Worm (Caenorhabditis elegans) whole organism, L1 larva: ENCODE measurements around the gene natc-2.

Experiments
- C04F5.9 ChIP-seq: sonication (generic microtip); optimal IDR thresholded peaks from 2 replicates; lab custom pipeline; 2016; ENCODE audit warnings: missing genetic modification characterization, missing compliant biosample characterization
- C16A3.4 ChIP-seq: fragments of 150-350 bp; optimal IDR thresholded peaks from 2 replicates; lab custom pipeline; 2014; ENCODE audit warnings: missing biosample characterization, missing genetic modification characterization
- C34B4.2 ChIP-seq: sonication (generic microtip); optimal IDR thresholded peaks from 2 replicates; lab custom pipeline; 2017; ENCODE audit warnings: mild to moderate bottlenecking, missing genetic modification characterization, missing compliant biosample characterization
- F16B12.6 ChIP-seq: fragments of 150-350 bp; optimal IDR thresholded peaks from 2 replicates; lab custom pipeline; 2014; ENCODE audit warnings: missing biosample characterization, missing genetic modification characterization
- blmp-1 ChIP-seq: fragments of 150-350 bp; optimal IDR thresholded peaks from 2 replicates; lab custom pipeline; 2014; ENCODE audit warnings: missing biosample characterization, missing genetic modification characterization
- ceh-8 ChIP-seq: fragments of 200-800 bp; sonication (Bioruptor generic); optimal IDR thresholded peaks from 2 replicates; lab custom pipeline; 2018; ENCODE audit warnings: mild to moderate bottlenecking, missing genetic modification characterization, moderate library complexity, missing compliant biosample characterization
- ceh-82 ChIP-seq, 3 experiments: fragments of 150-350 bp in 1 of 3; sonication (generic microtip) in 2 of 3; optimal IDR thresholded peaks; 2 replicates each; lab custom pipeline; 2014 to 2017; ENCODE audit warnings: missing biosample characterization in 3 of 3, missing genetic modification characterization in 3 of 3
- dpl-1 ChIP-seq, 3 experiments: fragments of 150-350 bp in 2 of 3; sonication (generic microtip) in 1 of 3; optimal IDR thresholded peaks; 2 replicates each; lab custom pipeline; 2014 to 2017; ENCODE audit warnings: missing biosample characterization in 3 of 3, missing genetic modification characterization in 3 of 3, missing genetic modification reagents in 3 of 3
- efl-1 ChIP-seq, 4 experiments: fragments of 150-350 bp; optimal IDR thresholded peaks in 3 of 4; peaks in 1 of 4; 1 replicate in 1 of 4; 2 replicates in 3 of 4; lab custom pipeline; 2014; ENCODE audit warnings: missing biosample characterization in 2 of 4, missing genetic modification characterization in 2 of 4, missing genetic modification reagents in 2 of 4
- ets-5 ChIP-seq: fragments of 200-800 bp; sonication (Bioruptor generic); IDR thresholded peaks from 2 replicates; pipeline ENCODE4 v1.3.6; 2022; ENCODE audit warnings: missing genetic modification characterization, missing compliant biosample characterization
- fkh-4 ChIP-seq: sonication (generic microtip); optimal IDR thresholded peaks from 2 replicates; lab custom pipeline; 2016; ENCODE audit warnings: missing compliant biosample characterization, missing genetic modification characterization, borderline replicate concordance
- isw-1 ChIP-seq: fragments of 200-800 bp; sonication (Bioruptor generic); IDR thresholded peaks from 2 replicates; pipeline ENCODE4 v1.3.6; 2022; ENCODE audit warnings: missing genetic modification characterization, missing compliant biosample characterization
- lin-14 ChIP-seq: fragments of 200-800 bp; sonication (Bioruptor generic); optimal IDR thresholded peaks from 2 replicates; lab custom pipeline; 2018; ENCODE audit warnings: mild to moderate bottlenecking, missing genetic modification characterization, moderate library complexity, missing compliant biosample characterization
- lin-15B ChIP-seq: fragments of 150-350 bp; sonication (generic microtip); optimal IDR thresholded peaks from 3 replicates; lab custom pipeline; 2014; ENCODE audit warnings: missing biosample characterization, missing genetic modification characterization
- lin-35 ChIP-seq, 2 experiments: fragments of 150-350 bp; optimal IDR thresholded peaks; 2 replicates each; lab custom pipeline; 2014; ENCODE audit warnings: missing biosample characterization in 2 of 2, missing genetic modification characterization in 2 of 2, missing genetic modification reagents in 2 of 2
- mep-1 ChIP-seq: fragments of 150-350 bp; optimal IDR thresholded peaks from 2 replicates; lab custom pipeline; 2014; ENCODE audit warnings: missing biosample characterization, missing genetic modification characterization
- nhr-12 ChIP-seq: sonication (generic microtip); optimal IDR thresholded peaks from 2 replicates; lab custom pipeline; 2017; ENCODE audit warnings: missing biosample characterization, missing genetic modification characterization
- nhr-19 ChIP-seq: fragments of 200-800 bp; sonication (Bioruptor generic); conservative IDR thresholded peaks from 2 replicates; pipeline ENCODE4 v1.3.6; 2022; ENCODE audit warnings: missing genetic modification characterization, missing compliant biosample characterization
- nhr-20 ChIP-seq: sonication (generic microtip); optimal IDR thresholded peaks from 2 replicates; lab custom pipeline; 2016; ENCODE audit warnings: mild to moderate bottlenecking, missing genetic modification characterization, missing compliant biosample characterization
- nhr-237 ChIP-seq: fragments of 150-350 bp; optimal IDR thresholded peaks from 2 replicates; lab custom pipeline; 2014; ENCODE audit warnings: missing biosample characterization, missing genetic modification characterization
- nhr-28 ChIP-seq: fragments of 150-350 bp; optimal IDR thresholded peaks from 2 replicates; lab custom pipeline; 2014; ENCODE audit warnings: missing biosample characterization, missing genetic modification characterization
- nhr-71 ChIP-seq: sonication (generic microtip); optimal IDR thresholded peaks from 2 replicates; lab custom pipeline; 2016; ENCODE audit warnings: mild to moderate bottlenecking, missing genetic modification characterization, moderate library complexity, missing compliant biosample characterization
- nhr-77 ChIP-seq: fragments of 150-350 bp; optimal IDR thresholded peaks from 2 replicates; lab custom pipeline; 2014; ENCODE audit warnings: missing biosample characterization, missing genetic modification characterization
- nhr-85 ChIP-seq: sonication (generic microtip); peaks from one replicate; lab custom pipeline; 2016; ENCODE audit warnings: missing genetic modification characterization, inconsistent platforms, missing compliant biosample characterization
- pag-3 ChIP-seq: sonication (generic microtip); optimal IDR thresholded peaks from 2 replicates; lab custom pipeline; 2017; ENCODE audit warnings: missing genetic modification characterization, mild to moderate bottlenecking, missing compliant biosample characterization, antibody characterized with exemption, borderline replicate concordance; ENCODE audit not compliant: insufficient read depth
- skn-1 ChIP-seq: fragments of 150-350 bp; optimal IDR thresholded peaks from 2 replicates; lab custom pipeline; 2014; ENCODE audit warnings: missing biosample characterization, missing genetic modification characterization
- snpc-4 ChIP-seq: fragments of 150-350 bp; optimal IDR thresholded peaks from 2 replicates; lab custom pipeline; 2014; ENCODE audit warnings: missing biosample characterization, missing genetic modification characterization
- tbx-2 ChIP-seq: sonication (generic microtip); optimal IDR thresholded peaks from 2 replicates; lab custom pipeline; 2016; ENCODE audit warnings: missing genetic modification characterization, missing compliant biosample characterization
- unc-30 ChIP-seq: sonication (generic microtip); optimal IDR thresholded peaks from 2 replicates; lab custom pipeline; 2017; ENCODE audit warnings: missing biosample characterization, missing genetic modification characterization
- unc-98 ChIP-seq: fragments of 200-800 bp; sonication (Bioruptor generic); IDR thresholded peaks from 2 replicates; pipeline ENCODE4 v1.3.6; 2022; ENCODE audit warnings: missing genetic modification characterization, missing compliant biosample characterization
- zip-4 ChIP-seq: fragments of 200-800 bp; sonication (Bioruptor generic); optimal IDR thresholded peaks from 2 replicates; lab custom pipeline; 2018; ENCODE audit warnings: mild to moderate bottlenecking, missing genetic modification characterization, moderate library complexity, missing compliant biosample characterization

The natc-2 gene

ce11 chrV:5273770-5274169, at the start of gene natc-2:
natc-2 (plus strand) TSS chrV:5274070.
- no peak for TF ChIP-seq unc-30 (tag; lab: Kevin White, UChicago)
- TF ChIP-seq C04F5.9: no peak
- no peak for TF ChIP-seq nhr-85
- no peak for TF ChIP-seq skn-1
- TF ChIP-seq nhr-12 (tag; lab: Kevin White, UChicago): no peak
- TF ChIP-seq ceh-8 (GFP tag; lab: Kevin White, UChicago): no peak
- no peak for TF ChIP-seq lin-15B
- TF ChIP-seq F16B12.6 (tag; lab: Kevin White, UChicago): no peak
- TF ChIP-seq unc-98 (GFP tag; lab: Robert Waterston, UW): no peak

- TF ChIP-seq nhr-85 (peak; percentile 64), blmp-1 (tag; lab: Kevin White, UChicago) (peak; percentile 36), efl-1 (optimal IDR thresholded peaks at IDR 0.05; lab: Kevin White, UChicago) (no peak), efl-1 (GFP tag; optimal IDR thresholded peaks at IDR 0.05 in 1 of 2; lab: Kevin White, UChicago) (peak in 1 of 2 experiments; percentile 90), lin-14 (GFP tag; lab: Kevin White, UChicago) (peak; percentile 41), nhr-237 (tag; lab: Kevin White, UChicago) (no peak)
- TF ChIP-seq, all 84 proteins: peak for 4
Observed at ce11 chrV:5225660-5226059, 48.2 kb upstream of the natc-2 start.

ce11 chrV:5228513-5228912, 45.4 kb upstream of the natc-2 start:
- TF ChIP-seq lin-14 (GFP tag; lab: Kevin White, UChicago): peak; percentile 17
- peak; percentile 44 for TF ChIP-seq tbx-2 (tag; lab: Kevin White, UChicago)
- TF ChIP-seq nhr-28 (tag; lab: Kevin White, UChicago): no peak
- TF ChIP-seq nhr-71 (tag; lab: Kevin White, UChicago): peak; percentile 10
- TF ChIP-seq nhr-77 (tag; lab: Kevin White, UChicago): peak; percentile 72
- TF ChIP-seq, all 84 proteins: peak for 4

- TF ChIP-seq nhr-20 (tag; lab: Kevin White, UChicago) (no peak), mep-1 (tag; lab: Kevin White, UChicago) (no peak), isw-1 (GFP tag; lab: Robert Waterston, UW) (no peak), lin-35 (GFP tag; optimal IDR thresholded peaks at IDR 0.05; lab: Kevin White, UChicago) (peak in 1 of 2 experiments; percentile 7), zip-4 (peak; percentile 46), nhr-28 (tag; lab: Kevin White, UChicago) (no peak), nhr-71 (tag; lab: Kevin White, UChicago) (peak; percentile 25), nhr-19 (no peak), snpc-4 (tag; lab: Kevin White, UChicago) (no peak), C34B4.2 (tag; lab: Kevin White, UChicago) (no peak)
Observed at ce11 chrV:5233777-5234176, 40.1 kb upstream of the natc-2 start, which contains the start of gene cest-32. cest-32 (minus strand) TSS chrV:5233891.

ce11 chrV:5237116-5237515, 36.8 kb upstream of the natc-2 start, which contains the start of gene cest-35.2:
cest-35.2 (minus strand) TSS chrV:5237216.
- TF ChIP-seq tbx-2 (tag; lab: Kevin White, UChicago) (no peak), C16A3.4 (tag; lab: Kevin White, UChicago) (no peak), dpl-1 (GFP tag; optimal IDR thresholded peaks at IDR 0.05; lab: Kevin White, UChicago) (no peak), pag-3 (no peak), ceh-82 (tag; optimal IDR thresholded peaks at IDR 0.05; lab: Kevin White, UChicago) (no peak), C04F5.9 (no peak), nhr-77 (tag; lab: Kevin White, UChicago) (no peak), efl-1 (optimal IDR thresholded peaks at IDR 0.05; lab: Kevin White, UChicago) (no peak), efl-1 (GFP tag; optimal IDR thresholded peaks at IDR 0.05 in 1 of 2; lab: Kevin White, UChicago) (no peak), snpc-4 (tag; lab: Kevin White, UChicago) (no peak), mep-1 (tag; lab: Kevin White, UChicago) (no peak), ets-5 (GFP tag; lab: Robert Waterston, UW) (no peak), fkh-4 (tag; lab: Kevin White, UChicago) (no peak)
